Worm (Caenorhabditis elegans) whole organism, early embryonic: ENCODE results near the gene fbxa-136.

Experiments
- B0310.2 ChIP-seq: sonication (generic microtip); optimal IDR thresholded peaks from 2 replicates; lab custom pipeline; 2016; ENCODE audit warnings: mild to moderate bottlenecking, missing genetic modification characterization, missing compliant biosample characterization
- F13C5.2 ChIP-seq: sonication (generic microtip); optimal IDR thresholded peaks from 2 replicates; lab custom pipeline; 2017; ENCODE audit warnings: mild to moderate bottlenecking, missing genetic modification characterization, inconsistent platforms, missing compliant biosample characterization
- aly-1 ChIP-seq: sonication (generic microtip); optimal IDR thresholded peaks from 2 replicates; lab custom pipeline; 2016; ENCODE audit warnings: missing genetic modification characterization, missing compliant biosample characterization
- ama-1 ChIP-seq: fragments of 150-350 bp; optimal IDR thresholded peaks from 2 replicates; lab custom pipeline; 2014
- ceh-13 ChIP-seq: fragments of 200-800 bp; sonication (Bioruptor generic); optimal IDR thresholded peaks from 2 replicates; lab custom pipeline; 2018; ENCODE audit warnings: mild to moderate bottlenecking, missing genetic modification characterization, missing compliant biosample characterization
- ceh-36 ChIP-seq: sonication (generic microtip); optimal IDR thresholded peaks from 2 replicates; lab custom pipeline; 2016; ENCODE audit warnings: missing genetic modification characterization, inconsistent platforms, missing compliant biosample characterization
- ets-7 ChIP-seq: sonication (generic microtip); optimal IDR thresholded peaks from 2 replicates; lab custom pipeline; 2016; ENCODE audit warnings: missing genotype, missing genetic modification characterization, missing compliant biosample characterization
- flt-1 ChIP-seq: fragments of 200-800 bp; sonication (Bioruptor generic); IDR thresholded peaks from 2 replicates; pipeline ENCODE4 v1.3.6; 2022; ENCODE audit warnings: missing genetic modification characterization, missing compliant biosample characterization
- hmbx-1 ChIP-seq: sonication (generic microtip); optimal IDR thresholded peaks from 2 replicates; lab custom pipeline; 2016; ENCODE audit warnings: mild to moderate bottlenecking, missing genetic modification characterization, missing compliant biosample characterization
- hmg-4 ChIP-seq: fragments of 200-800 bp; sonication (Bioruptor generic); optimal IDR thresholded peaks from 2 replicates; lab custom pipeline; 2018; ENCODE audit warnings: mild to moderate bottlenecking, missing genetic modification characterization, missing compliant biosample characterization
- hnd-1 ChIP-seq: sonication (generic microtip); optimal IDR thresholded peaks from 2 replicates; lab custom pipeline; 2016; ENCODE audit warnings: missing genetic modification characterization, missing compliant biosample characterization
- pes-1 ChIP-seq: fragments of 200-800 bp; sonication (Bioruptor generic); IDR thresholded peaks from 2 replicates; pipeline ENCODE4 v1.3.6; 2022; ENCODE audit warnings: missing genetic modification reagents, missing genetic modification characterization, missing compliant biosample characterization
- scrt-1 ChIP-seq: fragments of 200-800 bp; sonication (Bioruptor generic); IDR thresholded peaks from 2 replicates; pipeline ENCODE4 v1.3.6; 2022; ENCODE audit warnings: missing genetic modification characterization, missing compliant biosample characterization
- sea-1 ChIP-seq: fragments of 200-800 bp; sonication (Bioruptor generic); conservative IDR thresholded peaks from 2 replicates; pipeline ENCODE4 v1.3.6; 2022; ENCODE audit warnings: missing genetic modification characterization, missing compliant biosample characterization
- tbx-11 ChIP-seq: fragments of 200-800 bp; sonication (Bioruptor generic); IDR thresholded peaks from 2 replicates; pipeline ENCODE4 v1.3.6; 2022; ENCODE audit warnings: missing genetic modification characterization, missing compliant biosample characterization
- tbx-37 ChIP-seq: fragments of 200-800 bp; sonication (Bioruptor generic); conservative IDR thresholded peaks from 2 replicates; pipeline ENCODE4 v1.3.6; 2022; ENCODE audit warnings: missing genetic modification reagents, missing genetic modification characterization, missing compliant biosample characterization
- tra-4 ChIP-seq: sonication (generic microtip); optimal IDR thresholded peaks from 2 replicates; lab custom pipeline; 2017; ENCODE audit warnings: missing genetic modification characterization, missing compliant biosample characterization

The fbxa-136 gene

DNA sequence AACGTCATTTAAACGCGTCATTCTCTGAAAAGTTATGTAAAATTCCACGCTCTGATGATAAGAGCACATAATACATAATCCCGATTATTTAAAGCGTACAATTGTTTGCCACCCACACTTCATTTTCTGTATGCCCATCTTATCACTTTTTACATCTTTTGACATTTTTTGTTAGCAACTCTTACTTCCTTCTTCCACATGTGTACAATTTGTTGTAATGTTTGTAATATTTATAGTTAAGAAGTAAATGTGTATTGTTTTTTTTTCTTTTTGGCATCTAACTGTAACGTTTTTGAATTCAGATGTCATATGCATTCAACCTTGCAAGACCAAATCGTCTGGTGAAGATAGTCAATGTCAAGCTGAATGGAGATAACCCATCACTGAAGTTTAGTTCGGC lies at the start of gene fbxa-136:
Gene fbxa-136, plus strand, starts transcription at position 301 of the 400 bp plus-strand sequence.
- TF ChIP-seq F13C5.2 (no peak), hmg-4 (no peak), sea-1 (GFP tag; lab: Robert Waterston, UW) (no peak), hnd-1 (tag; lab: Kevin White, UChicago) (no peak)

ce11 chrV:17471564-17471963 lies 49.3 kb upstream of the fbxa-136 start, which contains the start of gene srh-235:
TSS of gene srh-235 (minus strand) at chrV:17471664.
- TF ChIP-seq tra-4 (tag; lab: Kevin White, UChicago) (no peak), flt-1 (no peak), ama-1 (lab: Kevin White, UChicago) (no peak), hnd-1 (tag; lab: Kevin White, UChicago) (no peak), F13C5.2 (no peak), hmg-4 (no peak), hmbx-1 (no peak), tbx-11 (GFP tag; lab: Robert Waterston, UW) (no peak), aly-1 (tag; lab: Kevin White, UChicago) (no peak), tbx-37 (no peak), B0310.2 (tag; lab: Kevin White, UChicago) (no peak), ets-7 (no peak), ceh-13 (GFP tag; lab: Kevin White, UChicago) (no peak)

DNA sequence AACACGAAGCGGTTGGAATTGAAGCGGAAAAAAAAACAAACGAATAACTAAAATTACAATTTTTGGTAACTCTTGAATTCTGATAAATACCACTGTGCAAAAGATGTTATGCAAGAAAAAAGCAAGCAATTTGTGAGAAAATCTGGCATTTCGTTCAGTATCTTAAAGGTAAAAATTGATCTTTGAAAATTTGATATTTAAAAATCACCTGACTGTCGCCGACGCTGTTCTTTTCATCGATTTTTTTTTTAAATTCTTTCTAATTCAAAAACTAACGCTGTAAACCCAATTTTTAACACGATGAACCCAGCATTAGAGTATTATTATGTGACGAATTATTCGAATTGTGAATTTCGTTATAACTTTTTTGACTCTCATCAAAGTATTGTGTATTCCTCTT lies 47.1 kb upstream of the fbxa-136 start, which contains the start of gene srh-123:
Gene srh-123, plus strand, starts transcription at position 301 of the 400 bp plus-strand sequence.
- no peak for TF ChIP-seq sea-1 (GFP tag; lab: Robert Waterston, UW)
- no peak for TF ChIP-seq ets-7
- no peak for TF ChIP-seq flt-1
- no peak for TF ChIP-seq ceh-13 (GFP tag; lab: Kevin White, UChicago)
- TF ChIP-seq ama-1 (lab: Kevin White, UChicago), result no peak
- no peak for TF ChIP-seq hmg-4
- TF ChIP-seq ceh-36 (tag; lab: Kevin White, UChicago), result no peak
- no peak for TF ChIP-seq tra-4 (tag; lab: Kevin White, UChicago)
- TF ChIP-seq tbx-11 (GFP tag; lab: Robert Waterston, UW), result no peak

- TF ChIP-seq hmbx-1 (no peak), F13C5.2 (no peak), ama-1 (lab: Kevin White, UChicago) (no peak), hmg-4 (no peak), B0310.2 (tag; lab: Kevin White, UChicago) (no peak), hnd-1 (tag; lab: Kevin White, UChicago) (no peak), scrt-1 (GFP tag; lab: Robert Waterston, UW) (no peak), ceh-13 (GFP tag; lab: Kevin White, UChicago) (no peak), tbx-37 (no peak), ceh-36 (tag; lab: Kevin White, UChicago) (no peak), tbx-11 (GFP tag; lab: Robert Waterston, UW) (no peak), aly-1 (tag; lab: Kevin White, UChicago) (no peak), pes-1 (no peak), sea-1 (GFP tag; lab: Robert Waterston, UW) (no peak), flt-1 (no peak), ets-7 (no peak), tra-4 (tag; lab: Kevin White, UChicago) (no peak)
These were observed 44.3 kb upstream of the fbxa-136 start, which contains the start of gene srbc-61 for ce11 chrV:17476490-17476889. TSS of gene srbc-61 (plus strand) at chrV:17476790.

ce11 chrV:17485078-17485477 lies 35.8 kb upstream of the fbxa-136 start, which contains the start of gene srh-111:
TSS of gene srh-111 (minus strand) at chrV:17485178.
- TF ChIP-seq tbx-37 (no peak), ama-1 (lab: Kevin White, UChicago) (no peak), sea-1 (GFP tag; lab: Robert Waterston, UW) (no peak), tra-4 (tag; lab: Kevin White, UChicago) (no peak), hnd-1 (tag; lab: Kevin White, UChicago) (no peak), hmg-4 (no peak), pes-1 (no peak), ceh-36 (tag; lab: Kevin White, UChicago) (no peak), B0310.2 (tag; lab: Kevin White, UChicago) (no peak), tbx-11 (GFP tag; lab: Robert Waterston, UW) (no peak), ets-7 (no peak), ceh-13 (GFP tag; lab: Kevin White, UChicago) (no peak), hmbx-1 (no peak), flt-1 (no peak), F13C5.2 (no peak), aly-1 (tag; lab: Kevin White, UChicago) (no peak), scrt-1 (GFP tag; lab: Robert Waterston, UW) (no peak)

ce11 chrV:17486034-17486433 lies 34.8 kb upstream of the fbxa-136 start, which contains the start of gene scl-24:
TSS of gene scl-24 (plus strand) at chrV:17486334.
- TF ChIP-seq scrt-1 (GFP tag; lab: Robert Waterston, UW), result no peak
- TF ChIP-seq pes-1, result no peak
- no peak for TF ChIP-seq tra-4 (tag; lab: Kevin White, UChicago)
- no peak for TF ChIP-seq hmbx-1
- TF ChIP-seq ceh-36 (tag; lab: Kevin White, UChicago), result no peak
- no peak for TF ChIP-seq hmg-4
- TF ChIP-seq B0310.2 (tag; lab: Kevin White, UChicago), result no peak
- no peak for TF ChIP-seq ama-1 (lab: Kevin White, UChicago)
- TF ChIP-seq ets-7, result no peak
- no peak for TF ChIP-seq hnd-1 (tag; lab: Kevin White, UChicago)

ce11 chrV:17493732-17494131 lies 27.1 kb upstream of the fbxa-136 start, which contains the start of gene fbxa-102:
TSS of gene fbxa-102 (minus strand) at chrV:17493832.
- TF ChIP-seq sea-1 (GFP tag; lab: Robert Waterston, UW) (no peak), F13C5.2 (no peak), hmg-4 (no peak), tbx-37 (no peak), tra-4 (tag; lab: Kevin White, UChicago) (no peak), ceh-36 (tag; lab: Kevin White, UChicago) (no peak), hnd-1 (tag; lab: Kevin White, UChicago) (no peak), pes-1 (no peak), ets-7 (no peak), scrt-1 (GFP tag; lab: Robert Waterston, UW) (no peak), ama-1 (lab: Kevin White, UChicago) (no peak), hmbx-1 (no peak), B0310.2 (tag; lab: Kevin White, UChicago) (no peak), flt-1 (no peak), ceh-13 (GFP tag; lab: Kevin White, UChicago) (no peak), tbx-11 (GFP tag; lab: Robert Waterston, UW) (no peak), aly-1 (tag; lab: Kevin White, UChicago) (no peak)
